Fruit fly (Drosophila melanogaster) whole organism, pupa: ENCODE measurements around the gene CG18180.

Experiments used
- CG8301 ChIP-seq: fragments of 200-800 bp; sonication (Bioruptor generic); optimal IDR thresholded peaks from 2 replicates; lab custom pipeline; 2018; ENCODE audit warnings: missing biosample characterization, mild to moderate bottlenecking, missing genetic modification characterization
- gl ChIP-seq: fragments of 200-800 bp; sonication (Bioruptor generic); optimal IDR thresholded peaks from 2 replicates; lab custom pipeline; 2018; ENCODE audit warnings: missing biosample characterization, mild to moderate bottlenecking, missing genetic modification characterization

dm6 chr3L:9629093-9629492 lies 11.7 kb upstream of the CG18180 start, which contains the start of gene Or67b:
- TF ChIP-seq CG8301 (tag; lab: Kevin White, UChicago), result no peak
- TF ChIP-seq gl (tag; lab: Kevin White, UChicago), result no peak
